Fruit fly (Drosophila melanogaster) whole organism, adult: ENCODE measurements around the gene CG8112.

Source experiments
- CG11617 ChIP-seq: fragments of 200-800 bp; sonication (Bioruptor generic); optimal IDR thresholded peaks from 2 replicates; lab custom pipeline; 2017; ENCODE audit warnings: mild to moderate bottlenecking, missing biosample characterization, missing genetic modification reagents, missing genetic modification characterization
- CG12768 ChIP-seq: fragments of 200-800 bp; sonication (Bioruptor generic); optimal IDR thresholded peaks from 2 replicates; lab custom pipeline; 2017; ENCODE audit warnings: missing biosample characterization, missing genetic modification characterization, mild to moderate bottlenecking, moderate library complexity, missing genetic modification reagents
- CG14711 ChIP-seq: fragments of 200-800 bp; sonication (Bioruptor generic); optimal IDR thresholded peaks from 2 replicates; lab custom pipeline; 2018; ENCODE audit warnings: missing biosample characterization, mild to moderate bottlenecking, missing genetic modification characterization, moderate library complexity
- CG1620 ChIP-seq: fragments of 200-800 bp; sonication (Bioruptor generic); optimal IDR thresholded peaks from 2 replicates; lab custom pipeline; 2016; ENCODE audit warnings: missing biosample characterization, missing genetic modification characterization
- CG33017 ChIP-seq: fragments of 200-800 bp; sonication (Bioruptor generic); optimal IDR thresholded peaks from 2 replicates; lab custom pipeline; 2018; ENCODE audit warnings: missing biosample characterization, mild to moderate bottlenecking, missing genetic modification characterization, moderate library complexity
- CG5204 ChIP-seq: fragments of 200-800 bp; sonication (Bioruptor generic); optimal IDR thresholded peaks from 2 replicates; lab custom pipeline; 2016; ENCODE audit warnings: missing biosample characterization, missing genetic modification characterization
- CG7045 ChIP-seq: fragments of 200-800 bp; sonication (Bioruptor generic); optimal IDR thresholded peaks from 2 replicates; lab custom pipeline; 2017; ENCODE audit warnings: missing biosample characterization, mild to moderate bottlenecking, missing genetic modification characterization
- CG7101 ChIP-seq: fragments of 200-800 bp; sonication (Bioruptor generic); optimal IDR thresholded peaks from 2 replicates; lab custom pipeline; 2018; ENCODE audit warnings: missing biosample characterization, mild to moderate bottlenecking, missing genetic modification characterization, moderate library complexity
- Clk ChIP-seq: fragments of 200-800 bp; sonication (Bioruptor generic); optimal IDR thresholded peaks from 2 replicates; lab custom pipeline; 2017; ENCODE audit warnings: missing biosample characterization, missing genetic modification characterization
- Crg-1 ChIP-seq: fragments of 200-800 bp; sonication (Bioruptor generic); optimal IDR thresholded peaks from 2 replicates; lab custom pipeline; 2016; ENCODE audit warnings: missing biosample characterization, missing genetic modification characterization
- Hr96 ChIP-seq: fragments of 200-800 bp; sonication (Bioruptor generic); optimal IDR thresholded peaks from 2 replicates; lab custom pipeline; 2016; ENCODE audit warnings: missing biosample characterization, missing genetic modification characterization
- Mnt ChIP-seq: fragments of 200-800 bp; sonication (Bioruptor generic); optimal IDR thresholded peaks from 2 replicates; lab custom pipeline; 2016; ENCODE audit warnings: missing biosample characterization, mild to moderate bottlenecking, missing genetic modification characterization
- bab1 ChIP-seq: fragments of 200-800 bp; sonication (Bioruptor generic); optimal IDR thresholded peaks from 3 replicates; lab custom pipeline; 2019; ENCODE audit warnings: missing biosample characterization, mild to moderate bottlenecking, missing genetic modification characterization, moderate library complexity
- cic ChIP-seq: fragments of 200-800 bp; sonication (Bioruptor generic); optimal IDR thresholded peaks from 2 replicates; lab custom pipeline; 2017; ENCODE audit warnings: missing biosample characterization, mild to moderate bottlenecking, missing genetic modification characterization, moderate library complexity
- cnc ChIP-seq, 2 experiments: fragments of >200 bp; optimal IDR thresholded peaks; 2 replicates each; lab custom pipeline; 2017
- kay ChIP-seq: fragments of 200-800 bp; sonication (Bioruptor generic); peaks from one replicate; lab custom pipeline; 2016; ENCODE audit warnings: missing biosample characterization, missing genetic modification characterization, borderline replicate concordance
- ovo ChIP-seq: fragments of 200-800 bp; sonication (Bioruptor generic); optimal IDR thresholded peaks from 2 replicates; lab custom pipeline; 2016; ENCODE audit warnings: missing biosample characterization, missing genetic modification characterization
- pad ChIP-seq: fragments of 200-800 bp; sonication (Bioruptor generic); optimal IDR thresholded peaks from 3 replicates; lab custom pipeline; 2017; ENCODE audit warnings: missing biosample characterization, missing genetic modification characterization, mild to moderate bottlenecking, moderate library complexity, missing genetic modification reagents
- tj ChIP-seq: fragments of 200-800 bp; sonication (Bioruptor generic); optimal IDR thresholded peaks from 3 replicates; lab custom pipeline; 2017; ENCODE audit warnings: missing biosample characterization, mild to moderate bottlenecking, missing genetic modification characterization, moderate library complexity
- toe ChIP-seq: fragments of 200-800 bp; sonication (Bioruptor generic); optimal IDR thresholded peaks from 2 replicates; lab custom pipeline; 2016; ENCODE audit warnings: missing biosample characterization, missing genetic modification characterization

The CG8112 gene

dm6 chr3R:8694110-8694826 lies 18.5 kb upstream of the CG8112 start:
- no peak for TF ChIP-seq cnc (optimal IDR thresholded peaks at IDR 0.05; lab: Kevin White, UChicago)
- TF ChIP-seq toe (GFP tag; lab: Kevin White, UChicago) = peak; percentile 68
- no peak for TF ChIP-seq tj (GFP tag; lab: Kevin White, UChicago)
- no peak for TF ChIP-seq Mnt
- no peak for TF ChIP-seq cic (GFP tag; lab: Kevin White, UChicago)
- no peak for TF ChIP-seq kay (GFP tag; lab: Kevin White, UChicago)
- TF ChIP-seq ovo (GFP tag; lab: Kevin White, UChicago) = no peak
- TF ChIP-seq bab1 (GFP tag; lab: Kevin White, UChicago) = no peak
- no peak for TF ChIP-seq Crg-1 (GFP tag; lab: Kevin White, UChicago)
- TF ChIP-seq CG11617 (GFP tag; lab: Kevin White, UChicago) = no peak
- TF ChIP-seq CG14711 (tag; lab: Kevin White, UChicago) = no peak
- no peak for TF ChIP-seq CG7101 (tag; lab: Kevin White, UChicago)
- peak; percentile 89 for TF ChIP-seq CG7045 (GFP tag; lab: Kevin White, UChicago)
- peak; percentile 74 for TF ChIP-seq CG12768
- TF ChIP-seq CG33017 = peak; percentile 86
- no peak for TF ChIP-seq pad (GFP tag; lab: Kevin White, UChicago)
- TF ChIP-seq CG1620 (GFP tag; lab: Kevin White, UChicago) = no peak
- TF ChIP-seq CG5204 (GFP tag; lab: Kevin White, UChicago) = peak; percentile 66
- TF ChIP-seq Hr96 (GFP tag; lab: Kevin White, UChicago) = peak; percentile 54
- no peak for TF ChIP-seq Clk (GFP tag; lab: Kevin White, UChicago)

DNA sequence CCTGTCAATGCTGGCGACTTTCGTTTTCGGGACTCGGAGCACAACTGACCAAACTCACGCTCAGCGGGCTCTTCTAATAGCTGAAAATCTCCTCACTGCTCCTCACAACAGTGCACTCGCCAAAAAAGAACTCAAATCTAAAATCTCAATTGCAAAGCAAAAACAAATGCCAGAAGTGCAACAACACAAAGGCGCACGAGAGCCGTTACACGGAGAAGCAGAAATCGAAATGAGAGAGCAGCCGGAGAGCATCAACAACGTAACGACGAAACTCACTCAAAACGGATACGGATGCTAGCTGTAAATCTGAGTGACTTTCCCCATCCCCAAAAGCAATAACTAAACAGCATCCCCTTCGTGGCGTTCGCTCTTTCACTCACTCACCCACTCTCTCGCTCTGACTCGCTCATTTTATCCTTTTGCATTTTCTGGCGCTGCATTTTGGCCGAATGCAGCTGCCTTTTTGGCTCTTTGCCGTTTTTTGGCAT lies 14.9 kb upstream of the CG8112 start, which contains the start of gene hb:
Gene hb (minus strand): TSS at position 51 of the 488 bp plus-strand sequence.
- TF ChIP-seq Hr96 (GFP tag; lab: Kevin White, UChicago) (no peak), pad (GFP tag; lab: Kevin White, UChicago) (peak; percentile 98), ovo (GFP tag; lab: Kevin White, UChicago) (peak; percentile 4)

DNA sequence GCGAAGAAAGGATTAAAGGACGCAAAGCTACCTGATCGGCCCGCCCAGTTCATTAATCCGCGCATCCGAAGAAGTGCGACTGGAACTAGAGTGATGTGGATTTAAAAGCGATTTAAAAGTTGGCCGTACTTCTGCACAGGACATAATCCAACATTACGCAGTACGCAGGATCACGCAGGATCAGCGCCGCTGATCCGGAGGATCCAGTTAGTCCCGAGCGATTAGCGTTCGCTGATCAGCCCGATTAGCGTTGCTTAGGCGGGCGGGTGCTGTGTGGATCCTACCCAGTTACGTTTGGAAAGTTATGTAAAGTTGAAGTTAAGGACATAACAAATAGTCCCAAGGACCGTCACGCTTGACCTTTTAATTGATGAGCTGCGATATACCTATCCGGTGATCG lies 13.5 kb upstream of the CG8112 start:
- no peak for TF ChIP-seq CG5204 (GFP tag; lab: Kevin White, UChicago)
- no peak for TF ChIP-seq bab1 (GFP tag; lab: Kevin White, UChicago)
- no peak for TF ChIP-seq CG7101 (tag; lab: Kevin White, UChicago)
- TF ChIP-seq toe (GFP tag; lab: Kevin White, UChicago) = no peak
- TF ChIP-seq ovo (GFP tag; lab: Kevin White, UChicago) = no peak
- no peak for TF ChIP-seq Mnt
- TF ChIP-seq CG33017 = no peak
- no peak for TF ChIP-seq kay (GFP tag; lab: Kevin White, UChicago)
- TF ChIP-seq Crg-1 (GFP tag; lab: Kevin White, UChicago) = no peak
- no peak for TF ChIP-seq CG1620 (GFP tag; lab: Kevin White, UChicago)
- no peak for TF ChIP-seq CG7045 (GFP tag; lab: Kevin White, UChicago)
- TF ChIP-seq Clk (GFP tag; lab: Kevin White, UChicago) = no peak
- no peak for TF ChIP-seq CG12768
- no peak for TF ChIP-seq pad (GFP tag; lab: Kevin White, UChicago)
- TF ChIP-seq cic (GFP tag; lab: Kevin White, UChicago) = no peak
- no peak for TF ChIP-seq tj (GFP tag; lab: Kevin White, UChicago)

dm6 chr3R:8700660-8701059 lies 12.1 kb upstream of the CG8112 start:
- no peak for TF ChIP-seq cnc (optimal IDR thresholded peaks at IDR 0.05; lab: Kevin White, UChicago)
- no peak for TF ChIP-seq toe (GFP tag; lab: Kevin White, UChicago)
- no peak for TF ChIP-seq tj (GFP tag; lab: Kevin White, UChicago)

DNA sequence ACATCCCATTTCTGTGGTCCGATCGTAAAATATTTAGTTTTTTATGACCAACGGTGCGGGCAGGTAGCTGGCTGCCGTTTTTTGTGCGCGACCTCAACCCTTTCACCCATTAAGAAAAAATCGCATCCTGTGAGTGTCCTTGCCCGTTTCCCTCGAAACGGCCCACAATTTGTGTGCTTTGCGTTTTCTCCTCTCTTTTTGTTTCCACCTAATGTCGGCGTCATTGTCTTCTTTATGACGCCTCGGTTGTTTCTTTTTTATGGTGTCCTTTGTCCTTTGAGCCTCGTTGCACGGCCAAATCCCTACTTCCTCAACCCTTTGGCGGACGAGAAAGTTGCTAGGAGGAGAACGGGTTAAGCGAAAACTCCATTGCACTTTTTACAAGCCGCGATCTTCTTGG lies 11.5 kb upstream of the CG8112 start:
- TF ChIP-seq Hr96 (GFP tag; lab: Kevin White, UChicago) = no peak
- TF ChIP-seq CG7101 (tag; lab: Kevin White, UChicago) = no peak

DNA sequence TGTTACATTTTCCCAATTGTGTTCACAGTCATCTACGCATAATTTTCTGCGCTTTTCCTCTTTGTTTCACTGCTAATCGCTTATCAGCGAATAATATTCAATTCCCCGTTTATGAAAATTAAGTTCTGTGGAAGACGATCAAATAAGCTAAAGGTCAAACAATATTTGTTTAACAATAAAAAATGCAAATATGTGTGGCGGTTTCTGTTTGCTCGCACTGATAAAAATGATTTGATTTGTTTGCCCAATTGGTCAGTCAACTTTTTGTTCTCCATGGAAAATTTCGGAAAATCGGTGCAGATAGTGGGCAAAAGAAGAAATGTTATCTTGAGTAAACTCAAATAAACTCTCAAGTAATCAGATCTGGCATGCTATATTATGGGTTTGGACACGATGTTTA lies 8.1 kb upstream of the CG8112 start:
- TF ChIP-seq bab1 (GFP tag; lab: Kevin White, UChicago) (no peak), CG11617 (GFP tag; lab: Kevin White, UChicago) (no peak)

dm6 chr3R:8705323-8706097 lies 7.2 kb upstream of the CG8112 start:
- TF ChIP-seq toe (GFP tag; lab: Kevin White, UChicago) (no peak), pad (GFP tag; lab: Kevin White, UChicago) (no peak), CG1620 (GFP tag; lab: Kevin White, UChicago) (no peak), CG33017 (no peak), CG5204 (GFP tag; lab: Kevin White, UChicago) (no peak), Hr96 (GFP tag; lab: Kevin White, UChicago) (no peak), Clk (GFP tag; lab: Kevin White, UChicago) (no peak), bab1 (GFP tag; lab: Kevin White, UChicago) (no peak), CG7045 (GFP tag; lab: Kevin White, UChicago) (no peak), cic (GFP tag; lab: Kevin White, UChicago) (no peak), kay (GFP tag; lab: Kevin White, UChicago) (no peak), CG7101 (tag; lab: Kevin White, UChicago) (no peak), CG12768 (no peak), Mnt (no peak), ovo (GFP tag; lab: Kevin White, UChicago) (no peak), Crg-1 (GFP tag; lab: Kevin White, UChicago) (no peak)
